Worm (Caenorhabditis elegans) whole organism, L1 larva: ENCODE data around the gene chil-26.
"Not testable (repeated sequence)": the region's sequence is repeated elsewhere in the genome, so short reads cannot be mapped to it uniquely, and the experiment has no call there.

Source experiments
- egl-27 ChIP-seq, 2 experiments: fragments of 150-350 bp in 1 of 2; sonication (generic microtip); optimal IDR thresholded peaks; 3 replicates each; lab custom pipeline; 2017 to 2018; ENCODE audit warnings: missing biosample characterization in 2 of 2, missing genetic modification characterization in 2 of 2, missing genetic modification reagents in 2 of 2
- ztf-11 ChIP-seq, 2 experiments: sonication (generic microtip); optimal IDR thresholded peaks; 2 replicates each; lab custom pipeline; 2016 to 2017; ENCODE audit warnings: missing genetic modification characterization in 2 of 2, missing biosample characterization in 1 of 2, missing compliant biosample characterization in 1 of 2

DNA sequence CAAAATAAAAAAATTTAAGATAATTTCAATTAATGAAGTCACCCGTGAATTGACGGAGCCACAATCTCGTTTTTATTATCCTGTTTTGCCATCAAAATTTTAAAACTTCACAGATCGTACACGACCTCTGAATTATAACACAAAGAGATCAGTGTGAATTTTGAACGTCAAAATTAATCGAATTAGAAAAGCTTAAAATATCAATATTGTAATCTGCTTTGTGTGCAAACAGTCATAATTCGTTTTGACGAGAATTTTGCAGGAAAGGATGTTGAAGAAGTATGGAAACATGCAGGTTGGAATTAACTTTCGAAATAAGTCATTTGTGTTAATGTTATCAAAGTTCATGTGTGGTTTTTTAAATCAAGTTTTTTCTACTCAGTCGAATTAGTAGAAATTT is 13.0 kb upstream of the chil-26 start, which contains the start of gene chil-21:
- not testable (repeated sequence) for TF ChIP-seq egl-27, ztf-11 (tag; optimal IDR thresholded peaks at IDR 0.05; lab: Kevin White, UChicago)
